Worm (Caenorhabditis elegans) whole organism, L3 larva: ENCODE measurements around the gene bet-2.

Experiments used
- ceh-9 ChIP-seq: sonication (generic microtip); optimal IDR thresholded peaks from 2 replicates; lab custom pipeline; 2018; ENCODE audit warnings: missing biosample characterization, missing genetic modification characterization
- nhr-11 ChIP-seq: fragments of 150-350 bp; optimal IDR thresholded peaks from 2 replicates; lab custom pipeline; 2014; ENCODE audit warnings: missing biosample characterization, missing genetic modification characterization
- unc-62 ChIP-seq: fragments of 150-350 bp; sonication (generic microtip); optimal IDR thresholded peaks from 4 replicates; lab custom pipeline; 2014; ENCODE audit warnings: missing biosample characterization, missing genetic modification reagents, missing genetic modification characterization
- ztf-11 ChIP-seq: fragments of 150-350 bp; optimal IDR thresholded peaks from 2 replicates; lab custom pipeline; 2014; ENCODE audit warnings: missing biosample characterization, missing genetic modification characterization

- no peak for TF ChIP-seq unc-62
- no peak for TF ChIP-seq ztf-11
- TF ChIP-seq nhr-11: no peak
- no peak for TF ChIP-seq ceh-9 (tag; lab: Kevin White, UChicago)
These were observed 36.8 kb upstream of the bet-2 start for ce11 chrX:10532180-10532833.
